In genomic region chrIV:15718442-15718841, ce11 we compare ENCODE assay signal across 2 worm cellular contexts.
TF ChIP-seq lines count a peak whose summit lies in the region.

No protein-coding gene starts in this region.

TF ChIP-seq in whole organism, L4 larva, 104 proteins besides CTCF, POLR2A, EP300 and RAD21:
- TF ChIP-seq hlh-11 (tag; optimal IDR thresholded peaks at IDR 0.05; lab: Kevin White, UChicago) (no peak), snpc-1.2 (GFP tag; IDR thresholded peaks at IDR 0.05; lab: Robert Waterston, UW) (0 out of 2 replicates have a peak, but pooled peaks have one; percentile 52), nhr-76 (tag; optimal IDR thresholded peaks at IDR 0.05; lab: Kevin White, UChicago) (no peak), set-16 (GFP tag; IDR thresholded peaks at IDR 0.05; lab: Robert Waterston, UW) (peak; percentile 39; the same call in 1 of the 2 replicates)

TF ChIP-seq in whole organism, young adult, 124 proteins besides CTCF, POLR2A, EP300 and RAD21:
- TF ChIP-seq lin-26 (GFP tag; IDR thresholded peaks at IDR 0.05; lab: Robert Waterston, UW) (no peak), snpc-4 (GFP tag; optimal IDR thresholded peaks at IDR 0.05; lab: Kevin White, UChicago) (no peak), snpc-4 (tag; optimal IDR thresholded peaks at IDR 0.05; lab: Kevin White, UChicago) (peak in 3 of 4 experiments; percentile 9 to 90 (median 67)), egrh-3 (GFP tag; IDR thresholded peaks at IDR 0.05; lab: Robert Waterston, UW) (no peak; the same call in 1 of the 2 replicates), mcd-1 (GFP tag; IDR thresholded peaks at IDR 0.05; lab: Robert Waterston, UW) (no peak), madf-10 (tag; optimal IDR thresholded peaks at IDR 0.05; lab: Kevin White, UChicago) (no peak), fkh-3 (tag; optimal IDR thresholded peaks at IDR 0.05; lab: Kevin White, UChicago) (no peak), C06A6.2 (GFP tag; conservative IDR thresholded peaks at IDR 0.05; lab: Robert Waterston, UW) (no peak), atf-7 (tag; optimal IDR thresholded peaks at IDR 0.05; lab: Kevin White, UChicago) (no peak), lsl-1 (GFP tag; optimal IDR thresholded peaks at IDR 0.05; lab: Kevin White, UChicago) (no peak), unc-130 (GFP tag; optimal IDR thresholded peaks at IDR 0.05; lab: Kevin White, UChicago) (no peak), hsf-1 (GFP tag; IDR thresholded peaks at IDR 0.05; lab: Robert Waterston, UW) (no peak), attf-6 (GFP tag; IDR thresholded peaks at IDR 0.05; lab: Robert Waterston, UW) (0 out of 2 replicates have a peak, but pooled peaks have one; percentile 7), hrde-1 (tag; optimal IDR thresholded peaks at IDR 0.05; lab: Kevin White, UChicago; ENCODE audit: borderline replicate concordance) (no peak)
TF ChIP-seq in whole organism, young adult: peak in this region for 2.

Comparison
In these comparisons a context has a peak if more than half of its experiments do, and no peak if none do; other contexts are left out.
1. Of the 7 proteins assayed by ChIP-seq in both whole organism, young adult and whole organism, L4 larva: peak only in whole organism, young adult: snpc-4; only in whole organism, L4 larva: none; in both: none; in neither: 6.